Fruit fly (Drosophila melanogaster): ENCODE measurements around the gene CG5895.
A peak's percentile ranks its signal among the peaks of the same experiment; 100 is the strongest.

CG5895 gene

dm6 chr3L:16025020-16025680 lies 10.1 kb upstream of the CG5895 start (continued):
- TF ChIP-seq HLHmδ (GFP tag; optimal IDR thresholded peaks at IDR 0.05) (peak; percentile 32), CG10979 (tag; optimal IDR thresholded peaks at IDR 0.05) (no peak), kni (GFP tag; optimal IDR thresholded peaks at IDR 0.05) (peak; percentile 91), CG6689 (GFP tag; IDR thresholded peaks at IDR 0.05) (0 out of 2 replicates have a peak, but pooled peaks have one; percentile 3), CG4360 (GFP tag; IDR thresholded peaks at IDR 0.05) (peak; percentile 77), twi (tag; optimal IDR thresholded peaks at IDR 0.05) (peak; percentile 39), aop (GFP tag; IDR thresholded peaks at IDR 0.05) (no peak), Dll (GFP tag; IDR thresholded peaks at IDR 0.05; ENCODE audit: partially characterized antibody) (0 out of 4 replicates have a peak, but pooled peaks have one; percentile 27), cg (GFP tag; optimal IDR thresholded peaks at IDR 0.05) (peak; percentile 61), tll (GFP tag; optimal IDR thresholded peaks at IDR 0.05) (peak in 1 of 2 experiments; percentile 96), zen (tag; optimal IDR thresholded peaks at IDR 0.05) (peak; percentile 80), CG10462 (GFP tag; optimal IDR thresholded peaks at IDR 0.05) (no peak), CG12769 (tag; optimal IDR thresholded peaks at IDR 0.05) (peak; percentile 28), zfh1 (GFP tag; IDR thresholded peaks at IDR 0.05) (0 out of 3 replicates have a peak, but pooled peaks have one; percentile 15), CG7271 (tag; optimal IDR thresholded peaks at IDR 0.05) (peak; percentile 24), pan (optimal IDR thresholded peaks at IDR 0.05) (peak in 1 of 2 experiments; percentile 59), pan (GFP tag; optimal IDR thresholded peaks at IDR 0.05 in 1 of 2, IDR thresholded peaks at IDR 0.05 in 1 of 2) (peak in 1 of 2 experiments; percentile 67), HmgZ (tag; optimal IDR thresholded peaks at IDR 0.05) (no peak), cad (GFP tag; optimal IDR thresholded peaks at IDR 0.05) (peak; percentile 95), CG10543 (GFP tag; optimal IDR thresholded peaks at IDR 0.05) (peak; percentile 4), CG15479 (GFP tag; optimal IDR thresholded peaks at IDR 0.05) (peak; percentile 90), Xbp1 (GFP tag; optimal IDR thresholded peaks at IDR 0.05) (no peak), Xrp1 (GFP tag; IDR thresholded peaks at IDR 0.05) (0 out of 2 replicates have a peak, but pooled peaks have one; percentile 9), CG11247 (GFP tag; IDR thresholded peaks at IDR 0.05) (0 out of 2 replicates have a peak, but pooled peaks have one; percentile 23), grn (GFP tag; optimal IDR thresholded peaks at IDR 0.05) (peak; percentile 32)

dm6 chr3L:16026065-16026789 lies 9.1 kb upstream of the CG5895 start:
- TF ChIP-seq CG16815 (GFP tag; optimal IDR thresholded peaks at IDR 0.05) (no peak), Xrp1 (GFP tag; IDR thresholded peaks at IDR 0.05) (peak; percentile 85), h (optimal IDR thresholded peaks at IDR 0.05) (no peak), CG11504 (tag; optimal IDR thresholded peaks at IDR 0.05) (peak; percentile 40), CG16863 (GFP tag; optimal IDR thresholded peaks at IDR 0.05) (peak; percentile 68), run (tag; optimal IDR thresholded peaks at IDR 0.05) (peak; percentile 61), Tbp (GFP tag; optimal IDR thresholded peaks at IDR 0.05) (no peak), Dfd (GFP tag; optimal IDR thresholded peaks at IDR 0.05) (no peak), CG12299 (tag; optimal IDR thresholded peaks at IDR 0.05) (peak; percentile 63), TFAM (GFP tag; optimal IDR thresholded peaks at IDR 0.05) (no peak), CG17361 (GFP tag; IDR thresholded peaks at IDR 0.05) (peak; percentile 35; the same call in 1 of the 3 replicates), CG10431 (GFP tag; optimal IDR thresholded peaks at IDR 0.05) (peak; percentile 83), CG30403 (GFP tag; optimal IDR thresholded peaks at IDR 0.05) (peak; percentile 20), CG12155 (GFP tag; optimal IDR thresholded peaks at IDR 0.05) (no peak), CG31388 (GFP tag; optimal IDR thresholded peaks at IDR 0.05) (no peak), gcm (GFP tag; optimal IDR thresholded peaks at IDR 0.05) (peak; percentile 49), hbn (GFP tag; IDR thresholded peaks at IDR 0.05; ENCODE audit: partially characterized antibody) (no peak), nom (GFP tag; optimal IDR thresholded peaks at IDR 0.05) (no peak), knrl (GFP tag; IDR thresholded peaks at IDR 0.05; ENCODE audit: partially characterized antibody) (no peak), Med (GFP tag) (peak; percentile 96), HmgD (GFP tag; optimal IDR thresholded peaks at IDR 0.05) (peak; percentile 38), CG15479 (GFP tag; optimal IDR thresholded peaks at IDR 0.05) (no peak), CG34224 (GFP tag; IDR thresholded peaks at IDR 0.05; ENCODE audit: partially characterized antibody) (no peak), CG10565 (GFP tag; optimal IDR thresholded peaks at IDR 0.05) (peak; percentile 5), inv (GFP tag; IDR thresholded peaks at IDR 0.05; ENCODE audit: partially characterized antibody) (no peak)
